Worm (Caenorhabditis elegans): ENCODE results near the gene nmy-1.
A peak's percentile ranks its signal among the peaks of the same experiment; 100 is the strongest.

nmy-1 gene

ce11 chrX:2939085-2939484, 29.8 kb downstream of the nmy-1 start:
- TF ChIP-seq hlh-1 (tag; optimal IDR thresholded peaks at IDR 0.05) (peak; percentile 21), ceh-39 (tag; optimal IDR thresholded peaks at IDR 0.05) (no peak), unc-62 (GFP tag; optimal IDR thresholded peaks at IDR 0.05) (peak; percentile 37), ztf-11 (tag; optimal IDR thresholded peaks at IDR 0.05) (no peak), nhr-28 (tag; optimal IDR thresholded peaks at IDR 0.05) (no peak), sem-2 (GFP tag; optimal IDR thresholded peaks at IDR 0.05) (no peak), bed-3 (GFP tag; optimal IDR thresholded peaks at IDR 0.05) (no peak), ces-1 (GFP tag; optimal IDR thresholded peaks at IDR 0.05) (peak; percentile 51), zip-8 (tag; optimal IDR thresholded peaks at IDR 0.05) (no peak), mls-2 (tag; optimal IDR thresholded peaks at IDR 0.05) (no peak), ham-2 (GFP tag; optimal IDR thresholded peaks at IDR 0.05) (no peak), pha-4 (tag; optimal IDR thresholded peaks at IDR 0.05) (no peak), lsy-2 (tag; optimal IDR thresholded peaks at IDR 0.05) (no peak), nhr-2 (tag; optimal IDR thresholded peaks at IDR 0.05) (no peak), nhr-76 (tag; optimal IDR thresholded peaks at IDR 0.05) (no peak), nhr-12 (tag; optimal IDR thresholded peaks at IDR 0.05) (no peak), tbx-8 (GFP tag; optimal IDR thresholded peaks at IDR 0.05) (no peak), ceh-83 (GFP tag; optimal IDR thresholded peaks at IDR 0.05) (no peak), drap-1 (GFP tag; optimal IDR thresholded peaks at IDR 0.05) (no peak), sptf-1 (tag; optimal IDR thresholded peaks at IDR 0.05) (no peak)

ce11 chrX:2939526-2939925, 30.2 kb downstream of the nmy-1 start:
- no peak for TF ChIP-seq bed-3 (GFP tag; optimal IDR thresholded peaks at IDR 0.05)
- TF ChIP-seq ceh-39 (tag; optimal IDR thresholded peaks at IDR 0.05): no peak
- TF ChIP-seq ztf-11 (tag; optimal IDR thresholded peaks at IDR 0.05): no peak

ce11 chrX:2940572-2940971, 31.2 kb downstream of the nmy-1 start, which contains the start of gene pfk-1.1:
TSS of gene pfk-1.1 (plus strand) at chrX:2940872.
- TF ChIP-seq hlh-1 (tag; optimal IDR thresholded peaks at IDR 0.05) (peak; percentile 15), nhr-2 (tag; optimal IDR thresholded peaks at IDR 0.05) (peak; percentile 1), sem-2 (GFP tag; optimal IDR thresholded peaks at IDR 0.05) (no peak)

- TF ChIP-seq pha-4 (tag; optimal IDR thresholded peaks at IDR 0.05): no peak
- TF ChIP-seq blmp-1 (tag; optimal IDR thresholded peaks at IDR 0.05): no peak
These were observed 33.0 kb downstream of the nmy-1 start for ce11 chrX:2942327-2942726.

ce11 chrX:2943611-2944010, 34.3 kb downstream of the nmy-1 start:
- no peak for TF ChIP-seq elt-3 (tag; optimal IDR thresholded peaks at IDR 0.05)
- TF ChIP-seq mab-5 (tag; optimal IDR thresholded peaks at IDR 0.05): no peak
- no peak for TF ChIP-seq unc-120 (tag; optimal IDR thresholded peaks at IDR 0.05; ENCODE audit: poor library complexity, severe bottlenecking)
- TF ChIP-seq ceh-39 (tag; optimal IDR thresholded peaks at IDR 0.05): no peak
- no peak for TF ChIP-seq nhr-2 (tag; optimal IDR thresholded peaks at IDR 0.05)
- no peak for TF ChIP-seq blmp-1 (tag; optimal IDR thresholded peaks at IDR 0.05)
- TF ChIP-seq pha-4 (tag; optimal IDR thresholded peaks at IDR 0.05): no peak
- TF ChIP-seq nhr-12 (tag; optimal IDR thresholded peaks at IDR 0.05): no peak
- TF ChIP-seq sptf-1 (tag; optimal IDR thresholded peaks at IDR 0.05): no peak
- no peak for TF ChIP-seq ceh-43 (GFP tag; optimal IDR thresholded peaks at IDR 0.05)
- no peak for TF ChIP-seq lsy-2 (tag; optimal IDR thresholded peaks at IDR 0.05)
- no peak for TF ChIP-seq ceh-83 (GFP tag; optimal IDR thresholded peaks at IDR 0.05)
- no peak for TF ChIP-seq lin-13 (tag; optimal IDR thresholded peaks at IDR 0.05)

ce11 chrX:2945950-2946349, 36.6 kb downstream of the nmy-1 start:
- TF ChIP-seq cnd-1 (tag; optimal IDR thresholded peaks at IDR 0.05): no peak
- TF ChIP-seq hlh-1 (tag; optimal IDR thresholded peaks at IDR 0.05): no peak
- no peak for TF ChIP-seq zip-8 (tag; optimal IDR thresholded peaks at IDR 0.05)
- no peak for TF ChIP-seq snpc-4 (tag; optimal IDR thresholded peaks at IDR 0.05)

- TF ChIP-seq lin-32 (GFP tag; optimal IDR thresholded peaks at IDR 0.05) (no peak), nhr-76 (tag; optimal IDR thresholded peaks at IDR 0.05) (no peak), ces-1 (GFP tag; optimal IDR thresholded peaks at IDR 0.05) (no peak), elt-1 (tag; optimal IDR thresholded peaks at IDR 0.05; ENCODE audit: borderline replicate concordance, insufficient read depth) (no peak), cnd-1 (tag; optimal IDR thresholded peaks at IDR 0.05) (no peak), unc-39 (tag; optimal IDR thresholded peaks at IDR 0.05) (no peak), sem-2 (GFP tag; optimal IDR thresholded peaks at IDR 0.05) (no peak), mep-1 (tag; optimal IDR thresholded peaks at IDR 0.05) (no peak), zip-8 (tag; optimal IDR thresholded peaks at IDR 0.05) (no peak), pha-4 (tag; optimal IDR thresholded peaks at IDR 0.05) (no peak), ham-2 (GFP tag; optimal IDR thresholded peaks at IDR 0.05) (no peak), nhr-237 (tag; optimal IDR thresholded peaks at IDR 0.05) (no peak), mab-5 (tag; optimal IDR thresholded peaks at IDR 0.05) (no peak), unc-62 (GFP tag; optimal IDR thresholded peaks at IDR 0.05) (no peak), ceh-43 (GFP tag; optimal IDR thresholded peaks at IDR 0.05) (no peak), nhr-12 (tag; optimal IDR thresholded peaks at IDR 0.05) (no peak), tbx-8 (GFP tag; optimal IDR thresholded peaks at IDR 0.05) (no peak)
These were observed 37.2 kb downstream of the nmy-1 start, which contains the start of the genes Y41G9A.10 and Y41G9A.5 for ce11 chrX:2946508-2947005. TSS of gene Y41G9A.10 (minus strand) at chrX:2946558. TSS of gene Y41G9A.5 (plus strand) at chrX:2946667.

All from whole organism, mixed stage, embryonic.